Worm (Caenorhabditis elegans): ENCODE results near the gene ZK622.5.

- TF ChIP-seq nhr-11 (tag; optimal IDR thresholded peaks at IDR 0.05) (no peak), pha-4 (tag; optimal IDR thresholded peaks at IDR 0.05) (no peak), hlh-6 (tag; optimal IDR thresholded peaks at IDR 0.05) (no peak), hlh-13 (GFP tag; optimal IDR thresholded peaks at IDR 0.05) (no peak), hlh-8 (tag; optimal IDR thresholded peaks at IDR 0.05) (no peak), ceh-22 (tag; optimal IDR thresholded peaks at IDR 0.05) (no peak), sdc-2 (tag; optimal IDR thresholded peaks at IDR 0.05) (no peak), fkh-10 (GFP tag; optimal IDR thresholded peaks at IDR 0.05) (no peak), ceh-45 (GFP tag; IDR thresholded peaks at IDR 0.05) (no peak), pqm-1 (tag; optimal IDR thresholded peaks at IDR 0.05) (no peak), dmd-4 (tag; optimal IDR thresholded peaks at IDR 0.05; ENCODE audit: borderline replicate concordance) (no peak)
These were observed 46.3 kb downstream of the ZK622.5 start for ce11 chrII:5335370-5336034.

Measured in whole organism, late embryonic.